Worm (Caenorhabditis elegans): Measurements from ENCODE around the gene F28B4.3.

Gene F28B4.3

ce11 chrX:3247768-3248167, 12.6 kb upstream of the F28B4.3 start:
- no peak for TF ChIP-seq W03F9.2 (tag; optimal IDR thresholded peaks at IDR 0.05)
- TF ChIP-seq dao-5 (tag; optimal IDR thresholded peaks at IDR 0.05): no peak
- TF ChIP-seq him-1 (tag; optimal IDR thresholded peaks at IDR 0.05): no peak

- TF ChIP-seq dao-5 (tag; optimal IDR thresholded peaks at IDR 0.05): no peak
- no peak for TF ChIP-seq W03F9.2 (tag; optimal IDR thresholded peaks at IDR 0.05)
- no peak for TF ChIP-seq him-1 (tag; optimal IDR thresholded peaks at IDR 0.05)
These were observed 10.6 kb upstream of the F28B4.3 start, which contains the start of gene F40F4.7 for ce11 chrX:3245812-3246211. F40F4.7 (minus strand) TSS chrX:3245933.

ce11 chrX:3244402-3244801, 9.2 kb upstream of the F28B4.3 start:
- TF ChIP-seq dao-5 (tag; optimal IDR thresholded peaks at IDR 0.05) (no peak), him-1 (tag; optimal IDR thresholded peaks at IDR 0.05) (no peak), W03F9.2 (tag; optimal IDR thresholded peaks at IDR 0.05) (no peak)

ce11 chrX:3243614-3244013, 8.4 kb upstream of the F28B4.3 start, which contains the start of gene irg-7:
irg-7 (minus strand) TSS chrX:3243636.
- TF ChIP-seq W03F9.2 (tag; optimal IDR thresholded peaks at IDR 0.05) (no peak), him-1 (tag; optimal IDR thresholded peaks at IDR 0.05) (no peak), dao-5 (tag; optimal IDR thresholded peaks at IDR 0.05) (no peak)

ce11 chrX:3230575-3230974, 4.6 kb downstream of the F28B4.3 start:
- TF ChIP-seq W03F9.2 (tag; optimal IDR thresholded peaks at IDR 0.05): no peak
- no peak for TF ChIP-seq dao-5 (tag; optimal IDR thresholded peaks at IDR 0.05)
- TF ChIP-seq him-1 (tag; optimal IDR thresholded peaks at IDR 0.05): no peak

- no peak for TF ChIP-seq him-1 (tag; optimal IDR thresholded peaks at IDR 0.05)
- no peak for TF ChIP-seq dao-5 (tag; optimal IDR thresholded peaks at IDR 0.05)
- no peak for TF ChIP-seq W03F9.2 (tag; optimal IDR thresholded peaks at IDR 0.05)
These were observed 6.5 kb downstream of the F28B4.3 start for ce11 chrX:3228701-3229100.

- TF ChIP-seq W03F9.2 (tag; optimal IDR thresholded peaks at IDR 0.05) (no peak), him-1 (tag; optimal IDR thresholded peaks at IDR 0.05) (no peak), dao-5 (tag; optimal IDR thresholded peaks at IDR 0.05) (no peak)
These were observed 8.6 kb downstream of the F28B4.3 start for ce11 chrX:3226348-3227229.

ce11 chrX:3223135-3223534, 12.1 kb downstream of the F28B4.3 start:
- TF ChIP-seq dao-5 (tag; optimal IDR thresholded peaks at IDR 0.05) (no peak), W03F9.2 (tag; optimal IDR thresholded peaks at IDR 0.05) (no peak), him-1 (tag; optimal IDR thresholded peaks at IDR 0.05) (no peak)

ce11 chrX:3220267-3220666, 14.9 kb downstream of the F28B4.3 start, which contains the start of gene rgl-1:
rgl-1 (minus strand) TSS chrX:3220367.
- TF ChIP-seq him-1 (tag; optimal IDR thresholded peaks at IDR 0.05): no peak
- TF ChIP-seq W03F9.2 (tag; optimal IDR thresholded peaks at IDR 0.05): no peak
- no peak for TF ChIP-seq dao-5 (tag; optimal IDR thresholded peaks at IDR 0.05)

- TF ChIP-seq W03F9.2 (tag; optimal IDR thresholded peaks at IDR 0.05): no peak
- TF ChIP-seq dao-5 (tag; optimal IDR thresholded peaks at IDR 0.05): no peak
- TF ChIP-seq him-1 (tag; optimal IDR thresholded peaks at IDR 0.05): no peak
These were observed 17.0 kb downstream of the F28B4.3 start for ce11 chrX:3218040-3218795.

ce11 chrX:3216698-3217097, 18.5 kb downstream of the F28B4.3 start:
- TF ChIP-seq W03F9.2 (tag; optimal IDR thresholded peaks at IDR 0.05): no peak
- no peak for TF ChIP-seq him-1 (tag; optimal IDR thresholded peaks at IDR 0.05)
- no peak for TF ChIP-seq dao-5 (tag; optimal IDR thresholded peaks at IDR 0.05)

ce11 chrX:3209523-3209922, 25.7 kb downstream of the F28B4.3 start, which contains the start of gene F28B4.4:
F28B4.4 (minus strand) TSS chrX:3209623.
- TF ChIP-seq him-1 (tag; optimal IDR thresholded peaks at IDR 0.05) (no peak), dao-5 (tag; optimal IDR thresholded peaks at IDR 0.05) (no peak)

ce11 chrX:3204778-3205177, 30.4 kb downstream of the F28B4.3 start, which contains the start of gene F28B4.1:
F28B4.1 (plus strand) TSS chrX:3205078.
- no peak for TF ChIP-seq W03F9.2 (tag; optimal IDR thresholded peaks at IDR 0.05)

ce11 chrX:3202350-3202749, 32.9 kb downstream of the F28B4.3 start:
- TF ChIP-seq W03F9.2 (tag; optimal IDR thresholded peaks at IDR 0.05) (no peak), him-1 (tag; optimal IDR thresholded peaks at IDR 0.05) (no peak), dao-5 (tag; optimal IDR thresholded peaks at IDR 0.05) (no peak)
